Worm (Caenorhabditis elegans): ENCODE data around the gene F02E11.3.

Gene F02E11.3

DNA sequence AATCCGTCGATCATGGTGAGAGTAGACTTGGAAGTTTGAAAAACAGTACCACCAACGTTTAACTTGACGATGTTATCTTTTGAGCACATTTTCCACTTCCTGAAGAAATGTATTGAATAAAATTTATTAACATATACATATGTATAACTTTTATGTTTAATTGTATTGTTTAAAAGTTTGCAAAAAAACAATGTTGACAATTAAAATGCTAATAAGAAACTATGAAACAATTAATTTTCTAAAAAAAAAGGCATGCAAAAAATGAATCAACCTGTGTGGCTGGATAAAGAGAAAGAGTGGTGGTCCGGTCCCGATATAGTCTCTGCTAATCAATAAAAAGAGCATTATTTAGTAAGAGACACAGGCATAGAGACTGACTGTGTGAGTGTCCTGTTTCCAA is 40.1 kb downstream of the F02E11.3 start, which contains the start of gene C17F4.8:
Gene C17F4.8, minus strand, starts transcription at position 101 of the 400 bp plus-strand sequence.
- TF ChIP-seq unc-62 (GFP tag; optimal IDR thresholded peaks at IDR 0.05) = no peak

ce11 chrII:3230422-3230821 is 44.4 kb downstream of the F02E11.3 start, which contains the start of gene srh-297:
srh-297 (minus strand) TSS chrII:3230522.
- TF ChIP-seq unc-62 (GFP tag; optimal IDR thresholded peaks at IDR 0.05) = no peak

- TF ChIP-seq unc-62 (GFP tag; optimal IDR thresholded peaks at IDR 0.05) = no peak
Measured at ce11 chrII:3225780-3226179, 49.0 kb downstream of the F02E11.3 start, which contains the start of gene ZC239.17. ZC239.17 (minus strand) TSS chrII:3225880.

- TF ChIP-seq unc-62 (GFP tag; optimal IDR thresholded peaks at IDR 0.05) = no peak
Measured at ce11 chrII:3225200-3225599, 49.6 kb downstream of the F02E11.3 start, which contains the start of gene ZC239.16. ZC239.16 (minus strand) TSS chrII:3225319.

DNA sequence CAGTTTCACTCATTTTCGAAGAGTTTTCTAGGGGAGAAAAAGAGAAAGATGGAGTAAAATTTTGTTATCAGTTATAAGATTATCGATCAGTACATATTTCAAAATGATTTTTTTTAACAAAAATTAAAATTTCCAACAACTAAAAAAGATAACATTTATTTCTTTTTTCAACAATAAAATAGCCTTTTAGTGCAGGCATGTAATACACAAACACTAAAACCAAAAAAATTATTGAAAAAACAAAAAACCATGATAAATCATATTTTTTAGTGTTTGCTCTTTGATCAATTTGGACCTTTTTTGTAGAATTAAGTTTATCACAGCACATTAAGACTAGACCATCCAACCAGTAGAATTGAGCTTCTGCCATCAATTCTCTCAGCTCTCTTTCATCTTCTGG is 50.2 kb downstream of the F02E11.3 start, which contains the start of gene ZC239.15:
Gene ZC239.15, minus strand, starts transcription at position 101 of the 400 bp plus-strand sequence.
- TF ChIP-seq unc-62 (GFP tag; optimal IDR thresholded peaks at IDR 0.05) = no peak
